Worm (Caenorhabditis elegans): Measurements from ENCODE around the gene C01G6.9.

DNA sequence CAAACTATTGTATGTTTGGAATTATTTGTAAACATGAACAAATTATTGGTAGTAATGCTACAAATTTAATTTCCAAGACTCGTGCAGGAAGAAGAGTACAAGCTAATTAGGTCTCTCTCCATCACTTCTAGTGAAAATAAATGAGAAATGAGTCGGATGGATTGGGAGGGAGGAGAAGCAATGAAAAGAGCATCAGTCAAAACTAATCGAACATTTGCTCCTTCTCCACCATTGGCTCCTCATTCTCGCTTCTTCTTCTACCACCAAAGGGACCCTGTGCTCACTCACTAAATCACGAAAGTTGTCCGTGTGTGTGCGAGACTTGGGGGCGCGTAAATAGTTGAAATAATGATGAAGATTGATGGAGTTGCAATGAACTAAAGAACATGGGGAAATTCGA is 11.2 kb upstream of the C01G6.9 start:
- TF ChIP-seq unc-62 (GFP tag; optimal IDR thresholded peaks at IDR 0.05) = no peak
- peak in 1 of 2 experiments; percentile 27 for TF ChIP-seq lsy-2 (tag; optimal IDR thresholded peaks at IDR 0.05)
- TF ChIP-seq ztf-11 (tag; optimal IDR thresholded peaks at IDR 0.05) = no peak
- TF ChIP-seq lin-39 (tag; optimal IDR thresholded peaks at IDR 0.05) = peak; percentile 60
- TF ChIP-seq tbx-2 (tag; optimal IDR thresholded peaks at IDR 0.05) = no peak
- no peak for TF ChIP-seq nhr-237 (tag; optimal IDR thresholded peaks at IDR 0.05)
- no peak for TF ChIP-seq aha-1 (tag; optimal IDR thresholded peaks at IDR 0.05)
- TF ChIP-seq unc-86 (tag; optimal IDR thresholded peaks at IDR 0.05) = no peak
- TF ChIP-seq blmp-1 (tag; optimal IDR thresholded peaks at IDR 0.05) = no peak

All from whole organism, L1 larva.